Worm (Caenorhabditis elegans): ENCODE results near the gene frpr-7.

The frpr-7 gene

DNA sequence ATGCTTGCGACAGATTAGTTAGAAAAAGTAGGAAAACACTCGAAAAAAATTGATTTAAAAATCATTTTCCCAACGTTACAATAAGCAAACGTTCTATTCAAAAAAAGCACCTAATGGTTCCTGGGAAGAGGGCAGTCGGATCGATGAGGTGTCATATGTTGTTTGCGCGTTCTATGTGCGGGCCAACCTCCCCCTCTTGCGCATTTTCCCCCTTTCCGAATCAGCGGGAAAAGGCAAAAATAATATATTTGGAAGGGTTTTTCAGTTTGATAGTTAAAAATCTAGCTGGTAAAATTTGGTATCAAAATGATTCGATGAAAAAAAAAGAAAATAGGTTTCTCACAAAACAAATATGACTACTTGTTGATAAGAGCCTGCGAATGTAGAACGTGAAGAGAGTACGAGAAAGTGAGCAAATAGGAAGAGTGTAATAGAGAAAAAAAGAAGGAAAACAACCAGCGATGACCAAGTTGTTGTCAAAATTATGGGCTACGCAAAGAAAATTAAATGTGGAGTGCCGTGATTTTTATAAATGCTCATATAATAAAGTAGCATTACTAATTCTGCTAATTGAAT is 30.8 kb upstream of the frpr-7 start (continued):
- TF ChIP-seq aly-2 (tag; optimal IDR thresholded peaks at IDR 0.05) (no peak), xbp-1 (tag; optimal IDR thresholded peaks at IDR 0.05) (peak; percentile 36), unc-130 (tag; optimal IDR thresholded peaks at IDR 0.05) (no peak), ama-1 (optimal IDR thresholded peaks at IDR 0.05) (no peak), fkh-4 (tag; optimal IDR thresholded peaks at IDR 0.05; ENCODE audit: borderline replicate concordance) (no peak), fkh-8 (tag; optimal IDR thresholded peaks at IDR 0.05) (peak; percentile 72), unc-30 (tag; optimal IDR thresholded peaks at IDR 0.05) (no peak), zip-4 (GFP tag; optimal IDR thresholded peaks at IDR 0.05) (no peak), rnt-1 (tag; optimal IDR thresholded peaks at IDR 0.05) (peak; percentile 57), aha-1 (tag; optimal IDR thresholded peaks at IDR 0.05) (no peak), mep-1 (tag; optimal IDR thresholded peaks at IDR 0.05) (peak; percentile 43), snpc-4 (tag; optimal IDR thresholded peaks at IDR 0.05) (no peak), tlp-1 (tag; optimal IDR thresholded peaks at IDR 0.05) (no peak), lin-35 (GFP tag; optimal IDR thresholded peaks at IDR 0.05) (peak; percentile 56 to 73), elt-3 (tag; optimal IDR thresholded peaks at IDR 0.05) (no peak), nhr-76 (tag; optimal IDR thresholded peaks at IDR 0.05) (no peak), ztf-4 (tag; optimal IDR thresholded peaks at IDR 0.05) (no peak), unc-62 (GFP tag; optimal IDR thresholded peaks at IDR 0.05) (no peak), ceh-8 (GFP tag; optimal IDR thresholded peaks at IDR 0.05) (no peak), nhr-237 (tag; optimal IDR thresholded peaks at IDR 0.05) (no peak), nhr-71 (tag; optimal IDR thresholded peaks at IDR 0.05) (peak; percentile 80), elt-2 (tag; optimal IDR thresholded peaks at IDR 0.05) (peak; percentile 35), unc-86 (tag; optimal IDR thresholded peaks at IDR 0.05) (peak; percentile 61), unc-98 (GFP tag; IDR thresholded peaks at IDR 0.05) (no peak), nhr-77 (tag; optimal IDR thresholded peaks at IDR 0.05) (no peak), F16B12.6 (tag; optimal IDR thresholded peaks at IDR 0.05) (no peak), hpl-2 (GFP tag; optimal IDR thresholded peaks at IDR 0.05) (no peak), nhr-20 (tag; optimal IDR thresholded peaks at IDR 0.05) (peak; percentile 73), irx-1 (tag; optimal IDR thresholded peaks at IDR 0.05) (peak; percentile 31), lin-13 (GFP tag; optimal IDR thresholded peaks at IDR 0.05) (peak; percentile 57), grh-1 (GFP tag; IDR thresholded peaks at IDR 0.05) (no peak), ces-1 (GFP tag; optimal IDR thresholded peaks at IDR 0.05) (no peak), lsy-2 (tag; optimal IDR thresholded peaks at IDR 0.05) (peak; percentile 62 to 66), sox-4 (tag; optimal IDR thresholded peaks at IDR 0.05) (no peak), Y116A8C.19 (tag; optimal IDR thresholded peaks at IDR 0.05; ENCODE audit: borderline replicate concordance) (no peak), sup-37 (GFP tag; optimal IDR thresholded peaks at IDR 0.05) (no peak), pax-3 (tag; optimal IDR thresholded peaks at IDR 0.05) (no peak), ztf-11 (tag; optimal IDR thresholded peaks at IDR 0.05) (no peak), C34B4.2 (tag; optimal IDR thresholded peaks at IDR 0.05) (no peak), lin-39 (tag; optimal IDR thresholded peaks at IDR 0.05) (no peak), efl-1 (optimal IDR thresholded peaks at IDR 0.05) (peak; percentile 76 to 78), efl-1 (GFP tag; optimal IDR thresholded peaks at IDR 0.05 in 1 of 2) (peak; percentile 62 to 93), tbx-2 (tag; optimal IDR thresholded peaks at IDR 0.05) (peak; percentile 53), mdl-1 (tag; optimal IDR thresholded peaks at IDR 0.05) (peak in 1 of 2 experiments; percentile 6), C16A3.4 (tag; optimal IDR thresholded peaks at IDR 0.05) (peak; percentile 34), ets-5 (GFP tag; IDR thresholded peaks at IDR 0.05) (no peak), lin-14 (GFP tag; optimal IDR thresholded peaks at IDR 0.05) (peak; percentile 89), blmp-1 (tag; optimal IDR thresholded peaks at IDR 0.05) (peak; percentile 38), nhr-90 (tag; optimal IDR thresholded peaks at IDR 0.05; ENCODE audit: poor library complexity) (peak; percentile 27), pqm-1 (tag; optimal IDR thresholded peaks at IDR 0.05) (no peak), dpl-1 (GFP tag; optimal IDR thresholded peaks at IDR 0.05) (peak; percentile 34 to 81 (median 59)), lin-15B (tag; optimal IDR thresholded peaks at IDR 0.05) (no peak)
